Worm (Caenorhabditis elegans) whole organism, L4/young adult: ENCODE data around the gene zim-3.

Experiments used
- W03F9.2 ChIP-seq: fragments of 150-350 bp; optimal IDR thresholded peaks from 2 replicates; lab custom pipeline; 2014; ENCODE audit warnings: missing biosample characterization, missing genetic modification characterization
- dao-5 ChIP-seq: sonication (generic microtip); optimal IDR thresholded peaks from 2 replicates; lab custom pipeline; 2016; ENCODE audit warnings: missing genotype, missing genetic modification characterization, moderate library complexity, missing compliant biosample characterization
- him-1 ChIP-seq: sonication (generic microtip); optimal IDR thresholded peaks from 2 replicates; lab custom pipeline; 2016; ENCODE audit warnings: missing genotype, missing genetic modification reagents, missing genetic modification characterization, missing compliant biosample characterization

DNA sequence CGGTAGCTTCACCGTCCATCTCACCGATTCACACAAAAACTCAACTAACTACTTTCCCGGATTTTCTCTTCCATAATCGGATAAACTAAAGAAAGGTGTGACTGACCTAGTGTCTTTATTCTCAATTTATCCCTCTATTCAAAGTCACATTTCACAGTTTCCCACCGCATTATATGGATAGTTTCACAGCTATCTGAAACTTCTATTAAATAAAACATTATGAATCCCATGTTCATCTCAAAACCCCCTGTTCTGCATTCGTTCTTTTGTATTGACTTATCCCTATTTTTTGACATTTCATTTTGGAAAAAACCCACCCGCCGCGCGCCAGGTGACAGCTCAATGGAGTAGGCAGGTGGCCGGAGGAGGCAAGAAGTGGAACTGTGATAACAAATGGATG lies 9.3 kb downstream of the zim-3 start:
- no peak for TF ChIP-seq dao-5 (tag; lab: Kevin White, UChicago)
- TF ChIP-seq him-1: no peak
- no peak for TF ChIP-seq W03F9.2 (tag; lab: Kevin White, UChicago)
